Worm (Caenorhabditis elegans) whole organism, mixed stage, embryonic: ENCODE measurements around the gene pqn-73.

ENCODE experiments used
- lin-13 ChIP-seq: fragments of 150-350 bp; optimal IDR thresholded peaks from 2 replicates; lab custom pipeline; 2014; ENCODE audit warnings: missing biosample characterization, missing genetic modification characterization
- mab-5 ChIP-seq: fragments of 150-350 bp; optimal IDR thresholded peaks from 2 replicates; lab custom pipeline; 2014; ENCODE audit warnings: missing biosample characterization, missing genetic modification characterization
- unc-120 ChIP-seq: sonication (generic microtip); optimal IDR thresholded peaks from 2 replicates; lab custom pipeline; 2017; ENCODE audit warnings: missing genetic modification characterization, missing compliant biosample characterization; ENCODE audit not compliant: poor library complexity, severe bottlenecking

DNA sequence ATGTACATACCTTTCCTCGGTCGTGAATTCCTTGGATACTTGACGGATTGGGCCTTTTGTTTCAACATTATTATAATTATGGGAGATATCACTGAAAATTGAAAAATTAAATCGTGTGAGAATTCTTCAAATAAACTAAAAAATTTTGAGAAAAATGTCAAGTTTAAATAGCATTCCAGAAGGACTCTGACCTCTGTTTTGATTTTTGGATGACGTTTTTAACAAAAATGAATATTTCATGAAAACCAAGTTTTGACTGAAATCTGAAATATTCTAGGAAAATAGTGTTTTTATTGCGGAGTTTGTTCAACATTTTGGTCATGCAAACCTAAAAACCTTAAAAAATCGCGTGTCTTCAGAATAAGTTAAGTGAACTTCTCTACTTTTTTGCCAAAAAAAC is 15.7 kb downstream of the pqn-73 start, which contains the start of gene glb-27:
- TF ChIP-seq lin-13 (tag; lab: Kevin White, UChicago), result no peak
- TF ChIP-seq mab-5, result no peak
- TF ChIP-seq unc-120, result no peak
